Fruit fly (Drosophila melanogaster) whole organism, embryonic: ENCODE measurements around the gene ATPsyngamma.

ENCODE experiments used
- Abd-B ChIP-seq: fragments of 200-800 bp; sonication (Bioruptor generic); optimal IDR thresholded peaks from 2 replicates; lab custom pipeline; 2018; ENCODE audit warnings: missing biosample characterization, mild to moderate bottlenecking, missing genetic modification characterization, moderate library complexity
- Atf-2 ChIP-seq: fragments of 200-800 bp; sonication (Bioruptor generic); optimal IDR thresholded peaks from 2 replicates; lab custom pipeline; 2016; ENCODE audit warnings: missing biosample characterization, missing genetic modification characterization
- Atf3 ChIP-seq: fragments of 200-800 bp; sonication (Bioruptor generic); optimal IDR thresholded peaks from 3 replicates; lab custom pipeline; 2016; ENCODE audit warnings: missing biosample characterization, missing genetic modification characterization
- Bdp1 ChIP-seq: fragments of 200-800 bp; sonication (Bioruptor generic); optimal IDR thresholded peaks from 3 replicates; lab custom pipeline; 2016; ENCODE audit warnings: missing biosample characterization, missing genetic modification characterization
- CG11247 ChIP-seq: fragments of 200-800 bp; sonication (Bioruptor generic); IDR thresholded peaks from 2 replicates; pipeline ENCODE4 v1.3.6; 2022; ENCODE audit warnings: missing biosample characterization, missing genetic modification characterization
- CG12104 ChIP-seq: fragments of 200-800 bp; sonication (Bioruptor generic); optimal IDR thresholded peaks from 3 replicates; lab custom pipeline; 2016; ENCODE audit warnings: missing biosample characterization, missing genetic modification characterization
- CG12769 ChIP-seq: fragments of 200-800 bp; sonication (Bioruptor generic); optimal IDR thresholded peaks from 2 replicates; lab custom pipeline; 2019; ENCODE audit warnings: missing biosample characterization, mild to moderate bottlenecking, missing genetic modification characterization, moderate library complexity
- CG13424 ChIP-seq: fragments of 200-800 bp; sonication (Bioruptor generic); optimal IDR thresholded peaks from 2 replicates; lab custom pipeline; 2019; ENCODE audit warnings: missing biosample characterization, mild to moderate bottlenecking, missing genetic modification characterization, moderate library complexity
- CG14667 ChIP-seq: fragments of 200-800 bp; sonication (Bioruptor generic); IDR thresholded peaks from 2 replicates; pipeline ENCODE4 v1.3.6; 2022; ENCODE audit warnings: missing biosample characterization, missing genetic modification characterization
- CG15269 ChIP-seq: fragments of 200-800 bp; sonication (Bioruptor generic); optimal IDR thresholded peaks from 2 replicates; lab custom pipeline; 2018; ENCODE audit warnings: missing biosample characterization, mild to moderate bottlenecking, missing genetic modification characterization, moderate library complexity
- CG1647 ChIP-seq: fragments of 200-800 bp; sonication (Bioruptor generic); optimal IDR thresholded peaks from 3 replicates; lab custom pipeline; 2016; ENCODE audit warnings: missing biosample characterization, missing genetic modification characterization
- CG1832 ChIP-seq: fragments of 200-800 bp; sonication (Bioruptor generic); optimal IDR thresholded peaks from 2 replicates; lab custom pipeline; 2017; ENCODE audit warnings: missing biosample characterization, mild to moderate bottlenecking, missing genetic modification characterization, inconsistent platforms
- CG18476 ChIP-seq: fragments of 200-800 bp; sonication (Bioruptor generic); optimal IDR thresholded peaks from 2 replicates; lab custom pipeline; 2016; ENCODE audit warnings: missing biosample characterization, mild to moderate bottlenecking, missing genetic modification characterization
- CG2712 ChIP-seq: fragments of 200-800 bp; optimal IDR thresholded peaks from 3 replicates; lab custom pipeline; 2019; ENCODE audit warnings: missing biosample characterization, mild to moderate bottlenecking, missing genetic modification characterization, moderate library complexity
- CG3065 ChIP-seq: fragments of 200-800 bp; sonication (Bioruptor generic); optimal IDR thresholded peaks from 2 replicates; lab custom pipeline; 2016; ENCODE audit warnings: missing biosample characterization, missing genetic modification characterization
- CG5953 ChIP-seq: fragments of 200-800 bp; sonication (Bioruptor generic); IDR thresholded peaks from 2 replicates; pipeline ENCODE4 v1.3.6; 2022; ENCODE audit warnings: missing biosample characterization, missing genetic modification characterization
- CG7556 ChIP-seq: fragments of 200-800 bp; sonication (Bioruptor generic); optimal IDR thresholded peaks from 2 replicates; lab custom pipeline; 2017; ENCODE audit warnings: missing biosample characterization, mild to moderate bottlenecking, missing genetic modification characterization
- CG7987 ChIP-seq: fragments of 200-800 bp; sonication (Bioruptor generic); optimal IDR thresholded peaks from 2 replicates; lab custom pipeline; 2018; ENCODE audit warnings: missing biosample characterization, mild to moderate bottlenecking, missing genetic modification characterization, moderate library complexity
- CG8924 ChIP-seq: fragments of 200-800 bp; optimal IDR thresholded peaks from 3 replicates; lab custom pipeline; 2019; ENCODE audit warnings: missing biosample characterization, mild to moderate bottlenecking, missing genetic modification characterization, moderate library complexity
- Chrac-16 ChIP-seq: fragments of 200-800 bp; sonication (Bioruptor generic); optimal IDR thresholded peaks from 3 replicates; lab custom pipeline; 2016; ENCODE audit warnings: missing biosample characterization, missing genetic modification characterization
- CrebB ChIP-seq: fragments of 200-800 bp; sonication (Bioruptor generic); optimal IDR thresholded peaks from 3 replicates; lab custom pipeline; 2018; ENCODE audit warnings: missing biosample characterization, mild to moderate bottlenecking, missing genetic modification characterization
- Doc3 ChIP-seq: fragments of 200-800 bp; sonication (Bioruptor generic); IDR thresholded peaks from 3 replicates; pipeline ENCODE4 v1.3.6; 2022; ENCODE audit warnings: missing biosample characterization, missing genetic modification characterization; ENCODE audit not compliant: partially characterized antibody
- Drgx ChIP-seq: fragments of 200-800 bp; sonication (Bioruptor generic); IDR thresholded peaks from 2 replicates; pipeline ENCODE4 v1.3.6; 2022; ENCODE audit warnings: missing biosample characterization, missing genetic modification characterization
- HLHmδ ChIP-seq: fragments of 200-800 bp; sonication (Bioruptor generic); optimal IDR thresholded peaks from 2 replicates; lab custom pipeline; 2018; ENCODE audit warnings: missing biosample characterization, mild to moderate bottlenecking, missing genetic modification characterization, moderate library complexity
- Hmx ChIP-seq: fragments of 200-800 bp; sonication (Bioruptor generic); optimal IDR thresholded peaks from 2 replicates; lab custom pipeline; 2016; ENCODE audit warnings: missing biosample characterization, missing genetic modification characterization
- Hr3 ChIP-seq: fragments of 200-800 bp; sonication (Bioruptor generic); optimal IDR thresholded peaks from 3 replicates; lab custom pipeline; 2016; ENCODE audit warnings: missing biosample characterization, missing genetic modification characterization
- NK7.1 ChIP-seq: fragments of 200-800 bp; sonication (Bioruptor generic); optimal IDR thresholded peaks from 3 replicates; lab custom pipeline; 2016; ENCODE audit warnings: missing biosample characterization, missing genetic modification characterization
- PHDP ChIP-seq: fragments of 200-800 bp; sonication (Bioruptor generic); optimal IDR thresholded peaks from 3 replicates; lab custom pipeline; 2018; ENCODE audit warnings: missing biosample characterization, mild to moderate bottlenecking, missing genetic modification characterization, moderate library complexity
- Rfx ChIP-seq: fragments of 200-800 bp; sonication (Bioruptor generic); IDR thresholded peaks from 2 replicates; pipeline ENCODE4 v1.3.6; 2022; ENCODE audit warnings: missing biosample characterization, missing genetic modification characterization
- al ChIP-seq: fragments of 200-800 bp; sonication (Bioruptor generic); IDR thresholded peaks from 2 replicates; pipeline ENCODE4 v1.3.6; 2022; ENCODE audit warnings: missing biosample characterization, missing genetic modification characterization
- ase ChIP-seq: fragments of 200-800 bp; sonication (Bioruptor generic); IDR thresholded peaks from 3 replicates; pipeline ENCODE4 v1.3.6; 2022; ENCODE audit warnings: missing biosample characterization, missing genetic modification characterization
- caup ChIP-seq: fragments of 200-800 bp; sonication (Bioruptor generic); optimal IDR thresholded peaks from 3 replicates; lab custom pipeline; 2017; ENCODE audit warnings: missing biosample characterization, mild to moderate bottlenecking, missing genetic modification characterization, moderate library complexity; ENCODE audit not compliant: severe bottlenecking
- chn ChIP-seq: fragments of 200-800 bp; sonication (Bioruptor generic); optimal IDR thresholded peaks from 2 replicates; lab custom pipeline; 2016; ENCODE audit warnings: missing biosample characterization, missing genetic modification characterization
- crp ChIP-seq, 2 experiments: fragments of 200-800 bp; sonication (Bioruptor generic); optimal IDR thresholded peaks; 2 replicates in 1 of 2; 3 replicates in 1 of 2; lab custom pipeline; 2017; ENCODE audit warnings: missing biosample characterization in 2 of 2, missing genetic modification characterization in 2 of 2, mild to moderate bottlenecking in 1 of 2, moderate library complexity in 1 of 2
- da ChIP-seq: fragments of 200-800 bp; sonication (Bioruptor generic); optimal IDR thresholded peaks from 2 replicates; lab custom pipeline; 2016; ENCODE audit warnings: missing biosample characterization, missing genetic modification characterization
- dan ChIP-seq: fragments of 200-800 bp; sonication (Bioruptor generic); IDR thresholded peaks from 2 replicates; pipeline ENCODE4 v1.3.6; 2022; ENCODE audit warnings: missing biosample characterization, missing genetic modification characterization
- danr ChIP-seq: fragments of 200-800 bp; sonication (Bioruptor generic); IDR thresholded peaks from 2 replicates; pipeline ENCODE4 v1.3.6; 2022; ENCODE audit warnings: missing biosample characterization, missing genetic modification characterization
- esg ChIP-seq: fragments of 200-800 bp; sonication (Bioruptor generic); conservative IDR thresholded peaks from 2 replicates; pipeline ENCODE4 v1.3.6; 2022; ENCODE audit warnings: missing biosample characterization, missing genetic modification characterization
- fru ChIP-seq: fragments of >200 bp; optimal IDR thresholded peaks from 2 replicates; lab custom pipeline; 2017
- hth ChIP-seq: fragments of >200 bp; optimal IDR thresholded peaks from 2 replicates; lab custom pipeline; 2017; ENCODE audit warnings: inconsistent platforms
- ind ChIP-seq: fragments of 200-800 bp; sonication (Bioruptor generic); optimal IDR thresholded peaks from 3 replicates; lab custom pipeline; 2016; ENCODE audit warnings: missing biosample characterization, missing genetic modification characterization
- kay ChIP-seq: fragments of 200-800 bp; sonication (Bioruptor generic); optimal IDR thresholded peaks from 2 replicates; lab custom pipeline; 2016; ENCODE audit warnings: missing biosample characterization, missing genetic modification characterization
- knrl ChIP-seq: fragments of 200-800 bp; sonication (Bioruptor generic); IDR thresholded peaks from 3 replicates; pipeline ENCODE4 v1.3.6; 2022; ENCODE audit warnings: missing biosample characterization, missing genetic modification characterization; ENCODE audit not compliant: partially characterized antibody
- nau ChIP-seq: fragments of 200-800 bp; sonication (Bioruptor generic); optimal IDR thresholded peaks from 3 replicates; lab custom pipeline; 2017; ENCODE audit warnings: missing biosample characterization, mild to moderate bottlenecking, missing genetic modification characterization, missing genetic modification reagents
- org-1 ChIP-seq: fragments of 200-800 bp; sonication (Bioruptor generic); optimal IDR thresholded peaks from 2 replicates; lab custom pipeline; 2017; ENCODE audit warnings: missing biosample characterization, missing genetic modification characterization
- run ChIP-seq: fragments of 200-800 bp; sonication (Bioruptor generic); optimal IDR thresholded peaks from 3 replicates; lab custom pipeline; 2018; ENCODE audit warnings: missing biosample characterization, mild to moderate bottlenecking, missing genetic modification characterization
- seq ChIP-seq: fragments of 200-800 bp; sonication (Bioruptor generic); IDR thresholded peaks from 2 replicates; pipeline ENCODE4 v1.3.6; 2022; ENCODE audit warnings: missing biosample characterization, missing genetic modification characterization
- ssp ChIP-seq: fragments of 200-800 bp; sonication (Bioruptor generic); IDR thresholded peaks from 2 replicates; pipeline ENCODE4 v1.3.6; 2022; ENCODE audit warnings: missing biosample characterization, missing genetic modification characterization
- tin ChIP-seq: fragments of 200-800 bp; sonication (Bioruptor generic); optimal IDR thresholded peaks from 3 replicates; lab custom pipeline; 2016; ENCODE audit warnings: missing biosample characterization, missing genetic modification characterization
- tx ChIP-seq: fragments of 200-800 bp; sonication (Bioruptor generic); optimal IDR thresholded peaks from 2 replicates; lab custom pipeline; 2016; ENCODE audit warnings: missing biosample characterization, missing genetic modification characterization
- zfh2 ChIP-seq: fragments of 200-800 bp; sonication (Bioruptor generic); optimal IDR thresholded peaks from 2 replicates; lab custom pipeline; 2016; ENCODE audit warnings: missing biosample characterization, missing genetic modification characterization

The ATPsyngamma gene

dm6 chr3R:29716782-29717317 is 32.1 kb downstream of the ATPsyngamma start, which contains the start of gene Obp99b:
Gene Obp99b, minus strand, starts transcription at chr3R:29716896.
- peak; percentile 50 for TF ChIP-seq esg (GFP tag; lab: Robert Waterston, UW)
- peak; percentile 88 for TF ChIP-seq CG7987 (GFP tag; lab: Kevin White, UChicago)
- TF ChIP-seq CG13424 (tag; lab: Kevin White, UChicago): peak; percentile 71
- TF ChIP-seq zfh2: no peak
- no peak for TF ChIP-seq CG1832 (GFP tag; lab: Kevin White, UChicago)
- TF ChIP-seq knrl (GFP tag; lab: Robert Waterston, UW): no peak
- TF ChIP-seq ind (GFP tag; lab: Kevin White, UChicago): peak; percentile 76
- TF ChIP-seq hth (lab: Kevin White, UChicago): no peak
- no peak for TF ChIP-seq dan (GFP tag; lab: Robert Waterston, UW)
- TF ChIP-seq CG11247: peak; percentile 87
- TF ChIP-seq chn (GFP tag; lab: Kevin White, UChicago): peak; percentile 83
- TF ChIP-seq CG12769 (tag; lab: Kevin White, UChicago): peak; percentile 45
- TF ChIP-seq HLHmδ (GFP tag; lab: Kevin White, UChicago): peak; percentile 99
- TF ChIP-seq ase (GFP tag; lab: Robert Waterston, UW): peak; percentile 84; the same call in 2 of the 3 replicates
- peak; percentile 82 for TF ChIP-seq Atf3 (GFP tag; lab: Kevin White, UChicago)
- peak; percentile 76 for TF ChIP-seq Drgx (GFP tag; lab: Robert Waterston, UW)
- TF ChIP-seq crp (GFP tag; optimal IDR thresholded peaks at IDR 0.05; lab: Kevin White, UChicago): peak in 1 of 2 experiments; percentile 17
- TF ChIP-seq Abd-B (GFP tag; lab: Kevin White, UChicago): no peak
- peak; percentile 11 for TF ChIP-seq CG8924
- TF ChIP-seq CG5953 (GFP tag; lab: Robert Waterston, UW): peak; percentile 74; the same call in 1 of the 2 replicates
- peak; percentile 42 for TF ChIP-seq CG3065 (GFP tag; lab: Kevin White, UChicago)
- peak; percentile 41; the same call in 1 of the 2 replicates for TF ChIP-seq al (GFP tag; lab: Robert Waterston, UW)
- peak; percentile 73 for TF ChIP-seq CG15269 (tag; lab: Kevin White, UChicago)
- peak; percentile 60 for TF ChIP-seq Hr3 (GFP tag; lab: Kevin White, UChicago)
- TF ChIP-seq CG7556 (GFP tag; lab: Kevin White, UChicago): no peak
- peak; percentile 47 for TF ChIP-seq CG18476
- no peak for TF ChIP-seq kay (GFP tag; lab: Kevin White, UChicago)
- TF ChIP-seq tin (GFP tag; lab: Kevin White, UChicago): peak; percentile 86
- peak; percentile 54 for TF ChIP-seq CG14667
- no peak for TF ChIP-seq run
- no peak for TF ChIP-seq Doc3 (GFP tag; lab: Robert Waterston, UW)
- peak; percentile 74 for TF ChIP-seq CrebB (tag; lab: Kevin White, UChicago)
- peak; percentile 67 for TF ChIP-seq ssp (GFP tag; lab: Robert Waterston, UW)
- peak; percentile 75 for TF ChIP-seq Chrac-16 (GFP tag; lab: Kevin White, UChicago)
- TF ChIP-seq CG2712: peak; percentile 70
- TF ChIP-seq seq: peak; percentile 64; the same call in 1 of the 2 replicates
- TF ChIP-seq org-1: peak; percentile 56
- peak; percentile 8 for TF ChIP-seq CG1647
- TF ChIP-seq NK7.1 (GFP tag; lab: Kevin White, UChicago): peak; percentile 70
- TF ChIP-seq Atf-2 (GFP tag; lab: Kevin White, UChicago): peak; percentile 77
- no peak for TF ChIP-seq fru (lab: Kevin White, UChicago)
- peak; percentile 58 for TF ChIP-seq tx
- TF ChIP-seq Hmx: no peak
- TF ChIP-seq PHDP (tag; lab: Kevin White, UChicago): peak; percentile 76
- 0 out of 2 replicates have a peak, but pooled peaks have one; percentile 25 for TF ChIP-seq danr (GFP tag; lab: Robert Waterston, UW)
- peak; percentile 70 for TF ChIP-seq nau (GFP tag; lab: Kevin White, UChicago)
- peak; percentile 85 for TF ChIP-seq caup (GFP tag; lab: Kevin White, UChicago)
- TF ChIP-seq CG12104 (GFP tag; lab: Kevin White, UChicago): peak; percentile 63
- TF ChIP-seq Rfx (GFP tag; lab: Robert Waterston, UW): peak; percentile 91
- TF ChIP-seq Bdp1: peak; percentile 71
- peak; percentile 25 for TF ChIP-seq da (GFP tag; lab: Kevin White, UChicago)
